Worm (Caenorhabditis elegans) whole organism, L1 larva: ENCODE data around the gene ttc-7.

Source experiments
- C16A3.4 ChIP-seq: fragments of 150-350 bp; optimal IDR thresholded peaks from 2 replicates; lab custom pipeline; 2014; ENCODE audit warnings: missing biosample characterization, missing genetic modification characterization
- C34B4.2 ChIP-seq: sonication (generic microtip); optimal IDR thresholded peaks from 2 replicates; lab custom pipeline; 2017; ENCODE audit warnings: mild to moderate bottlenecking, missing genetic modification characterization, missing compliant biosample characterization
- F16B12.6 ChIP-seq: fragments of 150-350 bp; optimal IDR thresholded peaks from 2 replicates; lab custom pipeline; 2014; ENCODE audit warnings: missing biosample characterization, missing genetic modification characterization
- Y116A8C.19 ChIP-seq: sonication (generic microtip); optimal IDR thresholded peaks from 2 replicates; lab custom pipeline; 2016; ENCODE audit warnings: missing compliant biosample characterization, missing genetic modification characterization, borderline replicate concordance
- aly-2 ChIP-seq: fragments of 150-350 bp; optimal IDR thresholded peaks from 2 replicates; lab custom pipeline; 2014; ENCODE audit warnings: missing biosample characterization, missing genetic modification characterization
- ama-1 ChIP-seq: fragments of 150-350 bp; optimal IDR thresholded peaks from 2 replicates; lab custom pipeline; 2014
- blmp-1 ChIP-seq: fragments of 150-350 bp; optimal IDR thresholded peaks from 2 replicates; lab custom pipeline; 2014; ENCODE audit warnings: missing biosample characterization, missing genetic modification characterization
- ceh-63 ChIP-seq: fragments of 200-800 bp; sonication (Bioruptor generic); optimal IDR thresholded peaks from 2 replicates; lab custom pipeline; 2018; ENCODE audit warnings: mild to moderate bottlenecking, missing genetic modification characterization, missing compliant biosample characterization
- ceh-8 ChIP-seq: fragments of 200-800 bp; sonication (Bioruptor generic); optimal IDR thresholded peaks from 2 replicates; lab custom pipeline; 2018; ENCODE audit warnings: mild to moderate bottlenecking, missing genetic modification characterization, moderate library complexity, missing compliant biosample characterization
- ceh-82 ChIP-seq, 3 experiments: fragments of 150-350 bp in 1 of 3; sonication (generic microtip) in 2 of 3; optimal IDR thresholded peaks; 2 replicates each; lab custom pipeline; 2014 to 2017; ENCODE audit warnings: missing biosample characterization in 3 of 3, missing genetic modification characterization in 3 of 3
- ceh-88 ChIP-seq: fragments of 200-800 bp; sonication (Bioruptor generic); IDR thresholded peaks from 2 replicates; pipeline ENCODE4 v1.3.6; 2022; ENCODE audit warnings: missing genetic modification characterization, missing compliant biosample characterization
- ceh-90 ChIP-seq: sonication (generic microtip); optimal IDR thresholded peaks from 2 replicates; lab custom pipeline; 2016; ENCODE audit warnings: missing genetic modification characterization, missing compliant biosample characterization
- dsc-1 ChIP-seq: sonication (generic microtip); optimal IDR thresholded peaks from 2 replicates; lab custom pipeline; 2016; ENCODE audit warnings: mild to moderate bottlenecking, missing genetic modification characterization, missing compliant biosample characterization
- efl-1 ChIP-seq, 4 experiments: fragments of 150-350 bp; optimal IDR thresholded peaks in 3 of 4; peaks in 1 of 4; 1 replicate in 1 of 4; 2 replicates in 3 of 4; lab custom pipeline; 2014; ENCODE audit warnings: missing biosample characterization in 2 of 4, missing genetic modification characterization in 2 of 4, missing genetic modification reagents in 2 of 4
- efl-3 ChIP-seq: fragments of 200-800 bp; sonication (Bioruptor generic); optimal IDR thresholded peaks from 2 replicates; lab custom pipeline; 2018; ENCODE audit warnings: mild to moderate bottlenecking, missing genetic modification characterization, missing compliant biosample characterization
- egl-27 ChIP-seq, 2 experiments: fragments of 150-350 bp in 1 of 2; sonication (generic microtip); optimal IDR thresholded peaks; 3 replicates each; lab custom pipeline; 2017 to 2018; ENCODE audit warnings: missing biosample characterization in 2 of 2, missing genetic modification characterization in 2 of 2, missing genetic modification reagents in 2 of 2
- elt-2 ChIP-seq: sonication (generic microtip); optimal IDR thresholded peaks from 2 replicates; lab custom pipeline; 2016; ENCODE audit warnings: missing genetic modification characterization, mild to moderate bottlenecking, inconsistent platforms, missing compliant biosample characterization, missing genetic modification reagents
- elt-3 ChIP-seq, 6 experiments: fragments of 150-350 bp in 1 of 6; sonication (generic microtip); optimal IDR thresholded peaks; 2 replicates each; lab custom pipeline; 2017 to 2018; ENCODE audit warnings: missing biosample characterization in 6 of 6, missing genetic modification characterization in 6 of 6, inconsistent platforms in 1 of 6
- ets-5 ChIP-seq: fragments of 200-800 bp; sonication (Bioruptor generic); IDR thresholded peaks from 2 replicates; pipeline ENCODE4 v1.3.6; 2022; ENCODE audit warnings: missing genetic modification characterization, missing compliant biosample characterization
- fkh-4 ChIP-seq: sonication (generic microtip); optimal IDR thresholded peaks from 2 replicates; lab custom pipeline; 2016; ENCODE audit warnings: missing compliant biosample characterization, missing genetic modification characterization, borderline replicate concordance
- grh-1 ChIP-seq: fragments of 200-800 bp; sonication (Bioruptor generic); IDR thresholded peaks from 2 replicates; pipeline ENCODE4 v1.3.6; 2022; ENCODE audit warnings: missing genetic modification reagents, missing genetic modification characterization, missing compliant biosample characterization
- hlh-17 ChIP-seq: fragments of 200-800 bp; sonication (Bioruptor generic); optimal IDR thresholded peaks from 2 replicates; lab custom pipeline; 2018; ENCODE audit warnings: missing genetic modification characterization, mild to moderate bottlenecking, missing compliant biosample characterization, moderate library complexity, borderline replicate concordance
- hpl-2 ChIP-seq: fragments of 150-350 bp; optimal IDR thresholded peaks from 2 replicates; lab custom pipeline; 2014; ENCODE audit warnings: missing biosample characterization, missing genetic modification reagents, missing genetic modification characterization
- irx-1 ChIP-seq: sonication (generic microtip); optimal IDR thresholded peaks from 2 replicates; lab custom pipeline; 2016; ENCODE audit warnings: missing genetic modification characterization, missing compliant biosample characterization
- jun-1 ChIP-seq: fragments of 150-350 bp; optimal IDR thresholded peaks from 2 replicates; lab custom pipeline; 2014; ENCODE audit warnings: missing biosample characterization, missing genetic modification reagents, missing genetic modification characterization
- lin-13 ChIP-seq: fragments of 150-350 bp; optimal IDR thresholded peaks from 2 replicates; lab custom pipeline; 2014; ENCODE audit warnings: missing biosample characterization, missing genetic modification reagents, missing genetic modification characterization
- lin-39 ChIP-seq: fragments of 150-350 bp; optimal IDR thresholded peaks from 2 replicates; lab custom pipeline; 2014; ENCODE audit warnings: missing biosample characterization, missing genetic modification reagents, missing genetic modification characterization
- lir-3 ChIP-seq: sonication (generic microtip); optimal IDR thresholded peaks from 2 replicates; lab custom pipeline; 2016; ENCODE audit warnings: mild to moderate bottlenecking, missing genetic modification characterization, moderate library complexity, missing compliant biosample characterization; ENCODE audit not compliant: poor library complexity
- mab-9 ChIP-seq: fragments of 200-800 bp; sonication (Bioruptor generic); IDR thresholded peaks from 2 replicates; pipeline ENCODE4 v1.3.6; 2022; ENCODE audit warnings: missing genetic modification reagents, missing genetic modification characterization, missing compliant biosample characterization
- mdl-1 ChIP-seq, 2 experiments: fragments of 150-350 bp; optimal IDR thresholded peaks; 2 replicates each; lab custom pipeline; 2014 to 2017; ENCODE audit warnings: missing biosample characterization in 2 of 2, missing genetic modification characterization in 2 of 2, inconsistent platforms in 1 of 2
- mef-2 ChIP-seq: fragments of 150-350 bp; optimal IDR thresholded peaks from 2 replicates; lab custom pipeline; 2014; ENCODE audit warnings: missing biosample characterization, missing genetic modification characterization
- nhr-12 ChIP-seq: sonication (generic microtip); optimal IDR thresholded peaks from 2 replicates; lab custom pipeline; 2017; ENCODE audit warnings: missing biosample characterization, missing genetic modification characterization
- nhr-19 ChIP-seq: fragments of 200-800 bp; sonication (Bioruptor generic); conservative IDR thresholded peaks from 2 replicates; pipeline ENCODE4 v1.3.6; 2022; ENCODE audit warnings: missing genetic modification characterization, missing compliant biosample characterization
- nhr-20 ChIP-seq: sonication (generic microtip); optimal IDR thresholded peaks from 2 replicates; lab custom pipeline; 2016; ENCODE audit warnings: mild to moderate bottlenecking, missing genetic modification characterization, missing compliant biosample characterization
- nhr-28 ChIP-seq: fragments of 150-350 bp; optimal IDR thresholded peaks from 2 replicates; lab custom pipeline; 2014; ENCODE audit warnings: missing biosample characterization, missing genetic modification characterization
- nhr-76 ChIP-seq: sonication (generic microtip); optimal IDR thresholded peaks from 2 replicates; lab custom pipeline; 2017; ENCODE audit warnings: missing biosample characterization, missing genetic modification characterization
- nhr-77 ChIP-seq: fragments of 150-350 bp; optimal IDR thresholded peaks from 2 replicates; lab custom pipeline; 2014; ENCODE audit warnings: missing biosample characterization, missing genetic modification characterization
- nhr-85 ChIP-seq: sonication (generic microtip); peaks from one replicate; lab custom pipeline; 2016; ENCODE audit warnings: missing genetic modification characterization, inconsistent platforms, missing compliant biosample characterization
- nhr-90 ChIP-seq: sonication (generic microtip); optimal IDR thresholded peaks from 2 replicates; lab custom pipeline; 2016; ENCODE audit warnings: mild to moderate bottlenecking, missing genetic modification characterization, missing compliant biosample characterization; ENCODE audit not compliant: poor library complexity
- pax-3 ChIP-seq: fragments of 200-800 bp; sonication (Bioruptor generic); optimal IDR thresholded peaks from 2 replicates; lab custom pipeline; 2018; ENCODE audit warnings: mild to moderate bottlenecking, missing genetic modification characterization, moderate library complexity, missing compliant biosample characterization
- pqm-1 ChIP-seq: sonication (generic microtip); optimal IDR thresholded peaks from 3 replicates; lab custom pipeline; 2017; ENCODE audit warnings: missing biosample characterization, missing genetic modification characterization
- skn-1 ChIP-seq: fragments of 150-350 bp; optimal IDR thresholded peaks from 2 replicates; lab custom pipeline; 2014; ENCODE audit warnings: missing biosample characterization, missing genetic modification characterization
- snpc-4 ChIP-seq: fragments of 150-350 bp; optimal IDR thresholded peaks from 2 replicates; lab custom pipeline; 2014; ENCODE audit warnings: missing biosample characterization, missing genetic modification characterization
- sptf-1 ChIP-seq: fragments of 150-350 bp; optimal IDR thresholded peaks from 2 replicates; lab custom pipeline; 2014; ENCODE audit warnings: missing biosample characterization, missing genetic modification characterization
- sup-37 ChIP-seq: fragments of 200-800 bp; sonication (Bioruptor generic); optimal IDR thresholded peaks from 2 replicates; lab custom pipeline; 2018; ENCODE audit warnings: mild to moderate bottlenecking, missing genetic modification characterization, missing compliant biosample characterization
- swsn-7 ChIP-seq: sonication (generic microtip); optimal IDR thresholded peaks from 2 replicates; lab custom pipeline; 2016; ENCODE audit warnings: missing genetic modification characterization, missing compliant biosample characterization
- unc-130 ChIP-seq: fragments of 150-350 bp; optimal IDR thresholded peaks from 2 replicates; lab custom pipeline; 2017; ENCODE audit warnings: missing biosample characterization, missing genetic modification characterization, inconsistent platforms
- xbp-1 ChIP-seq: sonication (generic microtip); optimal IDR thresholded peaks from 2 replicates; lab custom pipeline; 2016; ENCODE audit warnings: missing genetic modification characterization, missing compliant biosample characterization
- zag-1 ChIP-seq: fragments of 150-350 bp; optimal IDR thresholded peaks from 2 replicates; lab custom pipeline; 2014; ENCODE audit warnings: missing biosample characterization, missing genetic modification characterization
- zip-4 ChIP-seq: fragments of 200-800 bp; sonication (Bioruptor generic); optimal IDR thresholded peaks from 2 replicates; lab custom pipeline; 2018; ENCODE audit warnings: mild to moderate bottlenecking, missing genetic modification characterization, moderate library complexity, missing compliant biosample characterization
- ztf-11 ChIP-seq, 2 experiments: sonication (generic microtip); optimal IDR thresholded peaks; 2 replicates each; lab custom pipeline; 2016 to 2017; ENCODE audit warnings: missing genetic modification characterization in 2 of 2, missing biosample characterization in 1 of 2, missing compliant biosample characterization in 1 of 2
- ztf-4 ChIP-seq: fragments of 150-350 bp; optimal IDR thresholded peaks from 2 replicates; lab custom pipeline; 2014; ENCODE audit warnings: missing biosample characterization, missing genetic modification characterization

ttc-7 gene

DNA sequence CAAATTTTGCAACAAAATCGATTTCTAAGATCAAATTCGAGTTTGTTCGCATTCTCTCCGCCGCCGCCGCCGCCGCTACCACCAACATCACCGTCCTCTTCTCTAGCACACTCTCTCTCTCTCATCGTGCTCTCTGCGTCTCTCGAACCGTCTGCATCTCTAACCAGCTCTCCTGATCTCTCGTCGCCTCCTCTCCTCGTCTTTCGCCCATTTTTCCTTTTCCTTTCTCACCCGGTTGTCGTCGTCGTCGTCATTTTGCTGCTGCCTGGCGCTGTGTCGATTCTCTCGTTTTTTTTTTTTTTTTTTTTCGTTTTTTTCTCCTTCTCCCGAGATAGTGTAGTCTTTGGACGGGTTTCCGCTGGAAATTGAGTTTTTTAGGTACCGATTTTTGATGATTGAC lies 66.2 kb downstream of the ttc-7 start:
- TF ChIP-seq sptf-1 (tag; lab: Kevin White, UChicago), result no peak
- TF ChIP-seq ceh-8 (GFP tag; lab: Kevin White, UChicago), result peak; percentile 91
- TF ChIP-seq nhr-90 (tag; lab: Kevin White, UChicago), result peak; percentile 96
- TF ChIP-seq nhr-19, result peak; percentile 97
- 0 out of 2 replicates have a peak, but pooled peaks have one; percentile 56 for TF ChIP-seq mab-9 (GFP tag; lab: Robert Waterston, UW)
- TF ChIP-seq mdl-1 (tag; optimal IDR thresholded peaks at IDR 0.05; lab: Kevin White, UChicago), result peak in 1 of 2 experiments; percentile 95
- TF ChIP-seq C34B4.2 (tag; lab: Kevin White, UChicago), result no peak
- peak; percentile 67 for TF ChIP-seq lin-39 (tag; lab: Kevin White, UChicago)
- peak; percentile 25 for TF ChIP-seq zag-1 (tag; lab: Kevin White, UChicago)
- peak; percentile 100 for TF ChIP-seq nhr-85
- TF ChIP-seq nhr-77 (tag; lab: Kevin White, UChicago), result peak; percentile 69
- TF ChIP-seq fkh-4 (tag; lab: Kevin White, UChicago), result peak; percentile 50
- TF ChIP-seq nhr-12 (tag; lab: Kevin White, UChicago), result peak; percentile 26
- no peak for TF ChIP-seq nhr-28
- no peak for TF ChIP-seq pqm-1 (tag; lab: Kevin White, UChicago)
- TF ChIP-seq jun-1 (tag; lab: Kevin White, UChicago), result peak; percentile 97
- peak; percentile 85 to 91 (median 87) for TF ChIP-seq ceh-82 (tag; optimal IDR thresholded peaks at IDR 0.05; lab: Kevin White, UChicago)
- peak; percentile 84 for TF ChIP-seq irx-1 (tag; lab: Kevin White, UChicago)
- TF ChIP-seq ceh-63 (GFP tag; lab: Kevin White, UChicago), result no peak
- TF ChIP-seq elt-3 (tag; optimal IDR thresholded peaks at IDR 0.05; lab: Kevin White, UChicago), result peak in 3 of 6 experiments; percentile 80 to 89 (median 88)
- peak; percentile 82 for TF ChIP-seq unc-130 (tag; lab: Kevin White, UChicago)
- TF ChIP-seq ets-5, result no peak
- TF ChIP-seq F16B12.6 (tag; lab: Kevin White, UChicago), result peak; percentile 34
- TF ChIP-seq C16A3.4 (tag; lab: Kevin White, UChicago), result no peak
- TF ChIP-seq nhr-20, result peak; percentile 99
- no peak for TF ChIP-seq Y116A8C.19 (tag; lab: Kevin White, UChicago)
- peak; percentile 55 for TF ChIP-seq ama-1 (lab: Kevin White, UChicago)
- TF ChIP-seq egl-27 (tag; optimal IDR thresholded peaks at IDR 0.05; lab: Kevin White, UChicago), result peak; percentile 90 to 97
- TF ChIP-seq lin-13, result peak; percentile 88
- TF ChIP-seq efl-1 (optimal IDR thresholded peaks at IDR 0.05; lab: Kevin White, UChicago), result peak; percentile 85 to 95
- peak; percentile 55 to 97 for TF ChIP-seq efl-1 (GFP tag; optimal IDR thresholded peaks at IDR 0.05 in 1 of 2; lab: Kevin White, UChicago)
- TF ChIP-seq skn-1 (tag; lab: Kevin White, UChicago), result peak; percentile 96
- peak; percentile 92 for TF ChIP-seq xbp-1
- peak; percentile 70 for TF ChIP-seq ceh-88 (GFP tag; lab: Robert Waterston, UW)
- TF ChIP-seq swsn-7 (tag; lab: Kevin White, UChicago), result peak; percentile 96
- TF ChIP-seq lir-3 (tag; lab: Kevin White, UChicago), result no peak
- peak; percentile 50 for TF ChIP-seq sup-37 (GFP tag; lab: Kevin White, UChicago)
- TF ChIP-seq aly-2 (tag; lab: Kevin White, UChicago), result no peak
- TF ChIP-seq snpc-4 (tag; lab: Kevin White, UChicago), result peak; percentile 73
- peak; percentile 95 for TF ChIP-seq grh-1
- peak; percentile 96 for TF ChIP-seq blmp-1 (tag; lab: Kevin White, UChicago)
- TF ChIP-seq zip-4 (GFP tag; lab: Kevin White, UChicago), result peak; percentile 63
- peak; percentile 49 for TF ChIP-seq nhr-76 (tag; lab: Kevin White, UChicago)
- peak; percentile 86 for TF ChIP-seq mef-2 (tag; lab: Kevin White, UChicago)
- TF ChIP-seq hpl-2 (GFP tag; lab: Kevin White, UChicago), result peak; percentile 87
- peak; percentile 56 for TF ChIP-seq efl-3 (GFP tag; lab: Kevin White, UChicago)
- peak in 1 of 2 experiments; percentile 87 for TF ChIP-seq ztf-11 (tag; optimal IDR thresholded peaks at IDR 0.05; lab: Kevin White, UChicago)
- TF ChIP-seq pax-3 (tag; lab: Kevin White, UChicago), result peak; percentile 85
- no peak for TF ChIP-seq ceh-90
- peak; percentile 71 for TF ChIP-seq elt-2 (tag; lab: Kevin White, UChicago)
- TF ChIP-seq hlh-17 (GFP tag; lab: Kevin White, UChicago), result no peak
- TF ChIP-seq dsc-1, result peak; percentile 83
- TF ChIP-seq ztf-4 (tag; lab: Kevin White, UChicago), result peak; percentile 80
